Fruit fly (Drosophila melanogaster) whole organism, embryonic: ENCODE data around the gene mRpS31.

Source experiments
- Aef1 ChIP-seq: fragments of 200-800 bp; sonication (Bioruptor generic); IDR thresholded peaks from 3 replicates; pipeline ENCODE4 v1.3.6; 2022; ENCODE audit warnings: missing biosample characterization, missing genetic modification characterization
- C15 ChIP-seq: fragments of 200-800 bp; sonication (Bioruptor generic); IDR thresholded peaks from 3 replicates; pipeline ENCODE4 v1.3.6; 2022; ENCODE audit warnings: missing biosample characterization, missing genetic modification characterization
- CG10267 ChIP-seq: fragments of 200-800 bp; sonication (Bioruptor generic); optimal IDR thresholded peaks from 2 replicates; lab custom pipeline; 2018; ENCODE audit warnings: missing biosample characterization, mild to moderate bottlenecking, missing genetic modification characterization, moderate library complexity
- CG10979 ChIP-seq: fragments of 200-800 bp; sonication (Bioruptor generic); optimal IDR thresholded peaks from 2 replicates; lab custom pipeline; 2018; ENCODE audit warnings: missing biosample characterization, mild to moderate bottlenecking, missing genetic modification characterization, moderate library complexity
- CG11093 ChIP-seq: fragments of 200-800 bp; sonication (Bioruptor generic); IDR thresholded peaks from 3 replicates; pipeline ENCODE4 v1.3.6; 2022; ENCODE audit warnings: missing biosample characterization, missing genetic modification characterization
- CG12942 ChIP-seq: fragments of 200-800 bp; sonication (Bioruptor generic); optimal IDR thresholded peaks from 3 replicates; lab custom pipeline; 2016; ENCODE audit warnings: missing biosample characterization, missing genetic modification characterization
- CG15479 ChIP-seq: fragments of 200-800 bp; sonication (Bioruptor generic); optimal IDR thresholded peaks from 3 replicates; lab custom pipeline; 2019; ENCODE audit warnings: missing biosample characterization, mild to moderate bottlenecking, missing genetic modification characterization, moderate library complexity
- CG16815 ChIP-seq: fragments of 200-800 bp; sonication (Bioruptor generic); optimal IDR thresholded peaks from 3 replicates; lab custom pipeline; 2017; ENCODE audit warnings: missing biosample characterization, mild to moderate bottlenecking, missing genetic modification characterization
- CG17186 ChIP-seq: fragments of 200-800 bp; sonication (Bioruptor generic); optimal IDR thresholded peaks from 3 replicates; lab custom pipeline; 2017; ENCODE audit warnings: missing biosample characterization, missing genetic modification reagents, missing genetic modification characterization
- CG18619 ChIP-seq: fragments of 200-800 bp; sonication (Bioruptor generic); optimal IDR thresholded peaks from 3 replicates; lab custom pipeline; 2017; ENCODE audit warnings: missing biosample characterization, mild to moderate bottlenecking, missing genetic modification characterization
- CG2712 ChIP-seq: fragments of 200-800 bp; optimal IDR thresholded peaks from 3 replicates; lab custom pipeline; 2019; ENCODE audit warnings: missing biosample characterization, mild to moderate bottlenecking, missing genetic modification characterization, moderate library complexity
- CG3281 ChIP-seq: fragments of 200-800 bp; sonication (Bioruptor generic); optimal IDR thresholded peaks from 3 replicates; lab custom pipeline; 2017; ENCODE audit warnings: missing biosample characterization, mild to moderate bottlenecking, missing genetic modification characterization
- CG34376 ChIP-seq: fragments of 200-800 bp; sonication (Bioruptor generic); optimal IDR thresholded peaks from 2 replicates; lab custom pipeline; 2018; ENCODE audit warnings: missing biosample characterization, mild to moderate bottlenecking, missing genetic modification characterization
- CG3847 ChIP-seq: fragments of 200-800 bp; sonication (Bioruptor generic); IDR thresholded peaks from 2 replicates; pipeline ENCODE4 v1.3.6; 2022; ENCODE audit warnings: missing biosample characterization, missing genetic modification characterization
- CG42726 ChIP-seq: fragments of 200-800 bp; sonication (Bioruptor generic); IDR thresholded peaks from 2 replicates; pipeline ENCODE4 v1.3.6; 2022; ENCODE audit warnings: missing biosample characterization, missing genetic modification characterization; ENCODE audit not compliant: partially characterized antibody
- CG4282 ChIP-seq: fragments of 200-800 bp; sonication (Bioruptor generic); optimal IDR thresholded peaks from 2 replicates; lab custom pipeline; 2016; ENCODE audit warnings: missing biosample characterization, missing genetic modification characterization
- CG4617 ChIP-seq: fragments of 200-800 bp; sonication (Bioruptor generic); optimal IDR thresholded peaks from 3 replicates; lab custom pipeline; 2016; ENCODE audit warnings: missing biosample characterization, missing genetic modification characterization, borderline replicate concordance
- CG6813 ChIP-seq: fragments of 200-800 bp; sonication (Bioruptor generic); optimal IDR thresholded peaks from 2 replicates; lab custom pipeline; 2017; ENCODE audit warnings: missing biosample characterization, missing genetic modification characterization, mild to moderate bottlenecking, moderate library complexity, missing genetic modification reagents
- CG8290 ChIP-seq, 3 experiments: fragments of 200-800 bp; sonication (Bioruptor generic); optimal IDR thresholded peaks; 2 replicates each; lab custom pipeline; 2016 to 2019; ENCODE audit warnings: missing biosample characterization in 3 of 3, missing genetic modification characterization in 3 of 3, mild to moderate bottlenecking in 2 of 3, moderate library complexity in 1 of 3
- Dek ChIP-seq: fragments of 200-800 bp; sonication (Bioruptor generic); optimal IDR thresholded peaks from 3 replicates; lab custom pipeline; 2019; ENCODE audit warnings: missing biosample characterization, mild to moderate bottlenecking, missing genetic modification characterization, moderate library complexity
- Ets97D ChIP-seq: fragments of 200-800 bp; sonication (Bioruptor generic); optimal IDR thresholded peaks from 3 replicates; lab custom pipeline; 2016; ENCODE audit warnings: missing biosample characterization, missing genetic modification characterization
- Fer1 ChIP-seq: fragments of 200-800 bp; sonication (Bioruptor generic); optimal IDR thresholded peaks from 2 replicates; lab custom pipeline; 2017; ENCODE audit warnings: missing biosample characterization, mild to moderate bottlenecking, missing genetic modification characterization
- Fer2 ChIP-seq: fragments of 200-800 bp; sonication (Bioruptor generic); optimal IDR thresholded peaks from 2 replicates; lab custom pipeline; 2018; ENCODE audit warnings: missing biosample characterization, mild to moderate bottlenecking, missing genetic modification characterization, moderate library complexity
- HmgD ChIP-seq: fragments of 200-800 bp; sonication (Bioruptor generic); optimal IDR thresholded peaks from 3 replicates; lab custom pipeline; 2016; ENCODE audit warnings: missing biosample characterization, missing genetic modification characterization
- Hr3 ChIP-seq: fragments of 200-800 bp; sonication (Bioruptor generic); optimal IDR thresholded peaks from 3 replicates; lab custom pipeline; 2016; ENCODE audit warnings: missing biosample characterization, missing genetic modification characterization
- NFAT ChIP-seq: fragments of 200-800 bp; sonication (Bioruptor generic); IDR thresholded peaks from 2 replicates; pipeline ENCODE4 v1.3.6; 2022; ENCODE audit warnings: missing biosample characterization, missing genetic modification characterization
- Vsx1 ChIP-seq: fragments of 200-800 bp; sonication (Bioruptor generic); optimal IDR thresholded peaks from 2 replicates; lab custom pipeline; 2017; ENCODE audit warnings: missing biosample characterization, mild to moderate bottlenecking, missing genetic modification characterization, missing genetic modification reagents
- YL-1 ChIP-seq: fragments of 200-800 bp; sonication (Bioruptor generic); optimal IDR thresholded peaks from 3 replicates; lab custom pipeline; 2017; ENCODE audit warnings: missing biosample characterization, mild to moderate bottlenecking, missing genetic modification characterization
- br ChIP-seq: fragments of >200 bp; optimal IDR thresholded peaks from 2 replicates; lab custom pipeline; 2017
- chm ChIP-seq: fragments of 200-800 bp; sonication (Bioruptor generic); IDR thresholded peaks from 2 replicates; pipeline ENCODE4 v1.3.6; 2022; ENCODE audit warnings: missing biosample characterization, missing genetic modification characterization
- dysf ChIP-seq: fragments of 200-800 bp; sonication (Bioruptor generic); IDR thresholded peaks from 3 replicates; pipeline ENCODE4 v1.3.6; 2022; ENCODE audit warnings: missing biosample characterization, missing genetic modification characterization
- ems ChIP-seq: fragments of 200-800 bp; sonication (Bioruptor generic); optimal IDR thresholded peaks from 3 replicates; lab custom pipeline; 2016; ENCODE audit warnings: missing biosample characterization, missing genetic modification characterization
- exex ChIP-seq: fragments of 200-800 bp; sonication (Bioruptor generic); optimal IDR thresholded peaks from 4 replicates; lab custom pipeline; 2018; ENCODE audit warnings: missing biosample characterization, mild to moderate bottlenecking, missing genetic modification characterization, moderate library complexity
- gem ChIP-seq: fragments of 200-800 bp; sonication (Bioruptor generic); optimal IDR thresholded peaks from 2 replicates; lab custom pipeline; 2019; ENCODE audit warnings: missing biosample characterization, mild to moderate bottlenecking, missing genetic modification characterization, moderate library complexity
- grn ChIP-seq: fragments of 200-800 bp; sonication (Bioruptor generic); optimal IDR thresholded peaks from 3 replicates; lab custom pipeline; 2017; ENCODE audit warnings: missing biosample characterization, missing genetic modification characterization
- her ChIP-seq: fragments of 200-800 bp; sonication (Bioruptor generic); optimal IDR thresholded peaks from 2 replicates; lab custom pipeline; 2016; ENCODE audit warnings: missing biosample characterization, missing genetic modification characterization
- lilli ChIP-seq: fragments of 200-800 bp; sonication (Bioruptor generic); optimal IDR thresholded peaks from 3 replicates; lab custom pipeline; 2016; ENCODE audit warnings: missing biosample characterization, missing genetic modification characterization
- lov ChIP-seq, 2 experiments: fragments of 200-800 bp in 1 of 2; fragments of >200 bp in 1 of 2; sonication (Bioruptor generic) in 1 of 2; IDR thresholded peaks in 1 of 2; optimal IDR thresholded peaks in 1 of 2; 2 replicates in 1 of 2; 3 replicates in 1 of 2; pipeline versions ENCODE4 v1.3.6 to Lab custom; 2017 to 2022; ENCODE audit warnings: missing biosample characterization in 1 of 2, missing genetic modification characterization in 1 of 2
- nau ChIP-seq: fragments of 200-800 bp; sonication (Bioruptor generic); optimal IDR thresholded peaks from 3 replicates; lab custom pipeline; 2017; ENCODE audit warnings: missing biosample characterization, mild to moderate bottlenecking, missing genetic modification characterization, missing genetic modification reagents
- psq ChIP-seq: fragments of 200-800 bp; sonication (Bioruptor generic); optimal IDR thresholded peaks from 2 replicates; lab custom pipeline; 2017; ENCODE audit warnings: missing biosample characterization, missing genetic modification characterization
- rib ChIP-seq: fragments of 200-800 bp; sonication (Bioruptor generic); IDR thresholded peaks from 2 replicates; pipeline ENCODE4 v1.3.6; 2022; ENCODE audit warnings: missing biosample characterization, missing genetic modification characterization
- salm ChIP-seq: fragments of 200-800 bp; sonication (Bioruptor generic); optimal IDR thresholded peaks from 2 replicates; lab custom pipeline; 2018; ENCODE audit warnings: missing biosample characterization, mild to moderate bottlenecking, missing genetic modification characterization
- sd ChIP-seq: fragments of 200-800 bp; sonication (Bioruptor generic); optimal IDR thresholded peaks from 3 replicates; lab custom pipeline; 2018; ENCODE audit warnings: missing biosample characterization, mild to moderate bottlenecking, missing genetic modification characterization, moderate library complexity
- slou ChIP-seq: fragments of 200-800 bp; sonication (Bioruptor generic); optimal IDR thresholded peaks from 3 replicates; lab custom pipeline; 2016; ENCODE audit warnings: missing biosample characterization, missing genetic modification characterization
- sr ChIP-seq: fragments of 200-800 bp; sonication (Bioruptor generic); IDR thresholded peaks from 3 replicates; pipeline ENCODE4 v1.3.6; 2022; ENCODE audit warnings: missing biosample characterization, missing genetic modification characterization
- usp ChIP-seq: fragments of >200 bp; optimal IDR thresholded peaks from 2 replicates; lab custom pipeline; 2017; ENCODE audit warnings: missing biosample characterization, missing genetic modification characterization
- vfl ChIP-seq: fragments of 200-800 bp; sonication (Bioruptor generic); optimal IDR thresholded peaks from 2 replicates; lab custom pipeline; 2016; ENCODE audit warnings: missing biosample characterization, missing genetic modification characterization
- yki ChIP-seq: fragments of >200 bp; optimal IDR thresholded peaks from 3 replicates; lab custom pipeline; 2018
- zf30C ChIP-seq: fragments of 200-800 bp; sonication (Bioruptor generic); optimal IDR thresholded peaks from 3 replicates; lab custom pipeline; 2018; ENCODE audit warnings: missing biosample characterization, mild to moderate bottlenecking, missing genetic modification characterization

The mRpS31 gene

DNA sequence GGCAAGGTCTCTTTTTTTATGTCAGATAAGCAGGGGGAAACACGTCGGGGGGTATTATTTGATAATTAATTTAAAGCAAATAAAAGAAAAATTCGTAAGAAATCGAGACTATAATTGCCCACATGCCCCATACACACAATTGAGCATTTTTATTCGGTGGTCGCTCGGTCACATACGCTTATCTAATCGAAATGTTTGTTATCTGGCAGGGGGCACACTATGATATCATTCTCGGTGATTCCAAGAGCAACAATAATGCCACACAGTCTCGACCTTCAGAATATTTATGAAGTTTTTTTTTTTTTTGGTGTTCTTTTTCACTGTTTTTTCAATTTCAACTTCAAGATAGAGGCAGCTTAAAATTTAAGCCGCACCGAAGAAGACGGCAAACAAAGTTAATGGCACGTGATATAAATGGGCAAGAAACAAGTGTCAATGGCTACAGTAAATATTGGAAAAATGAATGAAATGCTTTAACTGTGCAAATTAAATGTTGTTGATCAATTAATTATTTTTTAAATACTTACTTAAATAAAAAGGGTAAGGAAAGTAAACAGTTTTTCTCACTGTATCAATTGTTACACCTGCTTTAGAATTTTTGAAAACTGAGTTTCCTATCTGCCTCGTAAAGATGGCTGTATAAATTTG is 5.5 kb upstream of the mRpS31 start (continued):
- 0 out of 3 replicates have a peak, but pooled peaks have one; percentile 26 for TF ChIP-seq Aef1 (GFP tag; lab: Robert Waterston, UW)
- TF ChIP-seq CG34376 (GFP tag; lab: Kevin White, UChicago) = peak; percentile 83
- no peak for TF ChIP-seq br (lab: Kevin White, UChicago)
- TF ChIP-seq lov (optimal IDR thresholded peaks at IDR 0.05; lab: Kevin White, UChicago) = no peak
- no peak for TF ChIP-seq lov (GFP tag; IDR thresholded peaks at IDR 0.05; lab: Robert Waterston, UW)
- TF ChIP-seq Fer2 (tag; lab: Kevin White, UChicago) = peak; percentile 3
- no peak for TF ChIP-seq CG12942 (GFP tag; lab: Kevin White, UChicago)
- TF ChIP-seq Dek (tag; lab: Kevin White, UChicago) = peak; percentile 23
- no peak; the same call in 1 of the 2 replicates for TF ChIP-seq chm (GFP tag; lab: Robert Waterston, UW)
- TF ChIP-seq sd (tag; lab: Kevin White, UChicago) = peak; percentile 92
- TF ChIP-seq Fer1 (GFP tag; lab: Kevin White, UChicago) = peak; percentile 73
- no peak for TF ChIP-seq CG15479 (GFP tag; lab: Kevin White, UChicago)
- TF ChIP-seq her (GFP tag; lab: Kevin White, UChicago) = no peak
- no peak for TF ChIP-seq ems (GFP tag; lab: Kevin White, UChicago)
- TF ChIP-seq sr (GFP tag; lab: Robert Waterston, UW) = no peak
- peak; percentile 48 for TF ChIP-seq CG18619 (GFP tag; lab: Kevin White, UChicago)
- no peak for TF ChIP-seq slou (GFP tag; lab: Kevin White, UChicago)
- peak; percentile 26; the same call in 1 of the 3 replicates for TF ChIP-seq CG11093 (GFP tag; lab: Robert Waterston, UW)
- TF ChIP-seq CG6813 = no peak
- TF ChIP-seq Vsx1 (GFP tag; lab: Kevin White, UChicago) = peak; percentile 56
- TF ChIP-seq zf30C (GFP tag; lab: Kevin White, UChicago) = no peak
- TF ChIP-seq psq (GFP tag; lab: Kevin White, UChicago) = peak; percentile 1
- peak; percentile 19 for TF ChIP-seq CG10267 (tag; lab: Kevin White, UChicago)
- no peak for TF ChIP-seq vfl (GFP tag; lab: Kevin White, UChicago)
- TF ChIP-seq CG42726 (GFP tag; lab: Robert Waterston, UW) = no peak
- no peak; the same call in 1 of the 2 replicates for TF ChIP-seq CG3847
- 0 out of 3 replicates have a peak, but pooled peaks have one; percentile 51 for TF ChIP-seq C15 (GFP tag; lab: Robert Waterston, UW)
- TF ChIP-seq nau (GFP tag; lab: Kevin White, UChicago) = peak; percentile 22
- TF ChIP-seq CG8290 (GFP tag; optimal IDR thresholded peaks at IDR 0.05; lab: Kevin White, UChicago) = no peak
- peak in 1 of 2 experiments; percentile 41 for TF ChIP-seq CG8290 (tag; optimal IDR thresholded peaks at IDR 0.05; lab: Kevin White, UChicago)
- TF ChIP-seq lilli (GFP tag; lab: Kevin White, UChicago) = peak; percentile 5
- no peak for TF ChIP-seq YL-1 (GFP tag; lab: Kevin White, UChicago)
- TF ChIP-seq NFAT = no peak
- TF ChIP-seq exex = peak; percentile 97
- TF ChIP-seq dysf (GFP tag; lab: Robert Waterston, UW) = peak; percentile 65; the same call in 1 of the 3 replicates
- peak; percentile 35 for TF ChIP-seq CG10979 (tag; lab: Kevin White, UChicago)
- no peak for TF ChIP-seq CG4617 (GFP tag; lab: Kevin White, UChicago)
- TF ChIP-seq Hr3 (GFP tag; lab: Kevin White, UChicago) = peak; percentile 12
- TF ChIP-seq CG17186 = no peak
- TF ChIP-seq usp = no peak
- TF ChIP-seq rib = no peak; the same call in 1 of the 2 replicates
- peak; percentile 74 for TF ChIP-seq gem (tag; lab: Kevin White, UChicago)
- no peak for TF ChIP-seq yki
- no peak for TF ChIP-seq CG16815
- peak; percentile 54 for TF ChIP-seq CG2712 (tag; lab: Kevin White, UChicago)
- peak; percentile 25 for TF ChIP-seq salm (tag; lab: Kevin White, UChicago)
- peak; percentile 65 for TF ChIP-seq CG3281
- TF ChIP-seq grn (GFP tag; lab: Kevin White, UChicago) = peak; percentile 48
- no peak for TF ChIP-seq Ets97D
- no peak for TF ChIP-seq CG4282 (GFP tag; lab: Kevin White, UChicago)
- TF ChIP-seq HmgD (GFP tag; lab: Kevin White, UChicago) = no peak
